Fruit fly (Drosophila melanogaster): ENCODE data around the gene CG14062.

CG14062 gene

dm6 chr3R:28596357-28596756, 46.3 kb downstream of the CG14062 start:
- TF ChIP-seq Jra (GFP tag; optimal IDR thresholded peaks at IDR 0.05) (no peak), usp (GFP tag; optimal IDR thresholded peaks at IDR 0.05) (no peak), CG9705 (GFP tag; optimal IDR thresholded peaks at IDR 0.05) (no peak), dl (GFP tag; optimal IDR thresholded peaks at IDR 0.05; ENCODE audit: insufficient read depth in 1 of 2, partially characterized antibody in 2 of 2) (no peak), tai (GFP tag; optimal IDR thresholded peaks at IDR 0.05) (no peak), sage (GFP tag; optimal IDR thresholded peaks at IDR 0.05) (no peak), CrebA (GFP tag; optimal IDR thresholded peaks at IDR 0.05; ENCODE audit: borderline replicate concordance) (no peak), Dif (GFP tag; optimal IDR thresholded peaks at IDR 0.05; ENCODE audit: partially characterized antibody) (no peak), ey (GFP tag; optimal IDR thresholded peaks at IDR 0.05) (no peak)

- TF ChIP-seq Hr78 (GFP tag; optimal IDR thresholded peaks at IDR 0.05) (no peak), lola (GFP tag; optimal IDR thresholded peaks at IDR 0.05) (no peak), Sp1 (GFP tag; optimal IDR thresholded peaks at IDR 0.05) (no peak), Rel (GFP tag; optimal IDR thresholded peaks at IDR 0.05) (no peak), Rel (tag; optimal IDR thresholded peaks at IDR 0.05) (no peak)
Observed at dm6 chr3R:28595855-28596254, 46.8 kb downstream of the CG14062 start.

- TF ChIP-seq jim (GFP tag; optimal IDR thresholded peaks at IDR 0.05) (no peak), CG32264 (GFP tag; optimal IDR thresholded peaks at IDR 0.05) (no peak), CrebA (GFP tag; optimal IDR thresholded peaks at IDR 0.05; ENCODE audit: borderline replicate concordance) (no peak), Rel (GFP tag; optimal IDR thresholded peaks at IDR 0.05) (no peak), Rel (tag; optimal IDR thresholded peaks at IDR 0.05) (no peak), brk (GFP tag; optimal IDR thresholded peaks at IDR 0.05) (no peak), Abd-B (GFP tag; optimal IDR thresholded peaks at IDR 0.05) (no peak), fru (GFP tag; optimal IDR thresholded peaks at IDR 0.05) (no peak), tai (GFP tag; optimal IDR thresholded peaks at IDR 0.05) (no peak), Dif (GFP tag; optimal IDR thresholded peaks at IDR 0.05; ENCODE audit: partially characterized antibody) (no peak), Mio (GFP tag; optimal IDR thresholded peaks at IDR 0.05) (no peak), woc (GFP tag; optimal IDR thresholded peaks at IDR 0.05) (no peak), pan (optimal IDR thresholded peaks at IDR 0.05) (no peak), sv (GFP tag; optimal IDR thresholded peaks at IDR 0.05) (no peak), OdsH (GFP tag; optimal IDR thresholded peaks at IDR 0.05) (no peak), foxo (GFP tag; optimal IDR thresholded peaks at IDR 0.05) (no peak), Hnf4 (GFP tag; optimal IDR thresholded peaks at IDR 0.05) (no peak)
Observed at dm6 chr3R:28594900-28595299, 47.8 kb downstream of the CG14062 start.

Measured in whole organism, wandering third instar larva.